Fruit fly (Drosophila melanogaster): ENCODE measurements around the gene CG10486.

DNA sequence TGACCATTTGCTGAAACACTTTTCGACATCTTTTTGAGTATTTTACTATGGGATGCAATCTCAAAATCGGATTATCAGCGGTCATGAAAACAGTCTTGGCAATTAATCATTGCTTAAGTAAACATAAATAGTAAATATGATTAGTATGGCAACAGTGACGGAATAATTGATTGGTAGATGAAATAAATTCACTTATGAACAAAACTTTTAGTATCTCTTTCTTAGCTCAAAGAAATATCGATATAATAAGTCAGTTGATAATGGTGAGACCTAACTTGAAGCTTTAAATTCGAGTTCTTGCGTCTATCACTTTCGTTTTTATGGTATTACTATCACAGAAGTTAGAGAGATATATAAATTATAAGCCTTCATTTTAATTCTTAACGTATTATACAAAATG lies 35.3 kb downstream of the CG10486 start, which contains the start of gene CG5568:
- TF ChIP-seq Myc (optimal IDR thresholded peaks at IDR 0.05) (no peak), Sin3A (optimal IDR thresholded peaks at IDR 0.05) (no peak), insv (optimal IDR thresholded peaks at IDR 0.05) (no peak), psq (optimal IDR thresholded peaks at IDR 0.05) (no peak), h (optimal IDR thresholded peaks at IDR 0.05) (no peak)
